Fruit fly (Drosophila melanogaster): ENCODE data around the gene Pdk1.

- no peak for TF ChIP-seq CG13296 (GFP tag; optimal IDR thresholded peaks at IDR 0.05)
- no peak; the same call in 1 of the 2 replicates for TF ChIP-seq CG14014 (GFP tag; IDR thresholded peaks at IDR 0.05)
- TF ChIP-seq dm (GFP tag; optimal IDR thresholded peaks at IDR 0.05): no peak
- TF ChIP-seq insv (GFP tag; optimal IDR thresholded peaks at IDR 0.05): no peak
- no peak for TF ChIP-seq CG17612 (GFP tag; IDR thresholded peaks at IDR 0.05)
- TF ChIP-seq CG4360 (GFP tag; IDR thresholded peaks at IDR 0.05): no peak
- no peak for TF ChIP-seq pho (GFP tag; optimal IDR thresholded peaks at IDR 0.05)
- TF ChIP-seq CG7357 (GFP tag; IDR thresholded peaks at IDR 0.05): no peak
- TF ChIP-seq ro (GFP tag; IDR thresholded peaks at IDR 0.05): no peak
- no peak for TF ChIP-seq CG1792 (GFP tag; optimal IDR thresholded peaks at IDR 0.05)
Observed at dm6 chr3L:128295-129117, 744 bp upstream of the Pdk1 start.

Measured in whole organism, embryonic.